Fruit fly (Drosophila melanogaster) whole organism, pupa: ENCODE measurements around the gene IA-2.

Experiments used
- CG13204 ChIP-seq: fragments of 200-800 bp; sonication (Bioruptor generic); optimal IDR thresholded peaks from 2 replicates; lab custom pipeline; 2018; ENCODE audit warnings: missing biosample characterization, mild to moderate bottlenecking, missing genetic modification characterization, moderate library complexity
- CG15710 ChIP-seq: fragments of 200-800 bp; sonication (Bioruptor generic); optimal IDR thresholded peaks from 2 replicates; lab custom pipeline; 2018; ENCODE audit warnings: missing biosample characterization, mild to moderate bottlenecking, missing genetic modification characterization, moderate library complexity
- CG17806 ChIP-seq: fragments of 200-800 bp; sonication (Bioruptor generic); optimal IDR thresholded peaks from 2 replicates; lab custom pipeline; 2018; ENCODE audit warnings: missing biosample characterization, mild to moderate bottlenecking, missing genetic modification characterization, moderate library complexity
- CG32121 ChIP-seq: fragments of 200-800 bp; sonication (Bioruptor generic); IDR thresholded peaks from 2 replicates; pipeline ENCODE4 v1.3.6; 2022; ENCODE audit warnings: missing biosample characterization, missing genetic modification characterization
- CG34367 ChIP-seq: fragments of 200-800 bp; sonication (Bioruptor generic); optimal IDR thresholded peaks from 2 replicates; lab custom pipeline; 2018; ENCODE audit warnings: missing biosample characterization, mild to moderate bottlenecking, missing genetic modification characterization
- CG4496 ChIP-seq: fragments of 200-800 bp; sonication (Bioruptor generic); IDR thresholded peaks from 3 replicates; pipeline ENCODE4 v1.3.6; 2022; ENCODE audit warnings: missing biosample characterization, missing genetic modification characterization
- CG8159 ChIP-seq: fragments of 200-800 bp; sonication (Bioruptor generic); optimal IDR thresholded peaks from 3 replicates; lab custom pipeline; 2018; ENCODE audit warnings: missing biosample characterization, mild to moderate bottlenecking, missing genetic modification characterization, moderate library complexity
- CG8301 ChIP-seq: fragments of 200-800 bp; sonication (Bioruptor generic); optimal IDR thresholded peaks from 2 replicates; lab custom pipeline; 2018; ENCODE audit warnings: missing biosample characterization, mild to moderate bottlenecking, missing genetic modification characterization
- D1 ChIP-seq: fragments of 200-800 bp; sonication (Bioruptor generic); optimal IDR thresholded peaks from 2 replicates; lab custom pipeline; 2018; ENCODE audit warnings: missing biosample characterization, mild to moderate bottlenecking, missing genetic modification characterization, moderate library complexity
- Ets98B ChIP-seq: fragments of 200-800 bp; sonication (Bioruptor generic); IDR thresholded peaks from 2 replicates; pipeline ENCODE4 v1.3.6; 2022; ENCODE audit warnings: missing biosample characterization, missing genetic modification characterization
- Pif1A ChIP-seq: fragments of 200-800 bp; sonication (Bioruptor generic); optimal IDR thresholded peaks from 3 replicates; lab custom pipeline; 2016; ENCODE audit warnings: missing biosample characterization, missing genetic modification characterization
- gl ChIP-seq: fragments of 200-800 bp; sonication (Bioruptor generic); optimal IDR thresholded peaks from 2 replicates; lab custom pipeline; 2018; ENCODE audit warnings: missing biosample characterization, mild to moderate bottlenecking, missing genetic modification characterization
- rn ChIP-seq: fragments of 200-800 bp; sonication (Bioruptor generic); IDR thresholded peaks from 2 replicates; pipeline ENCODE4 v1.3.6; 2022; ENCODE audit warnings: missing biosample characterization, missing genetic modification characterization

DNA sequence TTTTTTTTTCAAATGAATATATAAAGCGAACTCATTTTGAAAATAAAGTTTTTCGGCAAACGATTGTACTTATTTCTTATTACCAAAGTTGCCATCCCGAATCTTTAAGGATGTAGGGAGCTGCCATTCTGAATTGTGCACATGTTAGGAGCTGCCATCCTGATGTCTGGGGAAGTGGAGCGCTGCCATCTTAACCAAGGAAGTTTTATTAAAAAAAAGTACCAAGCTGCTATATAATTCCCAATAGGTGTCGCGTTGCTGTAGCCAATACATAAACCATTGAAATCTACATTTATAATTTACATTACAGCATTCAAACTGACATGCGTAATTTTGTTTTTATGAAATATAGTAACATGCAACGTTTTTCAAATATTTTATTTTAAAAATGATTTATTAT, 41.3 kb downstream of the IA-2 start:
- no peak for TF ChIP-seq Pif1A (GFP tag; lab: Kevin White, UChicago)
- TF ChIP-seq CG15710: no peak
- no peak for TF ChIP-seq CG17806
- no peak for TF ChIP-seq rn
- no peak for TF ChIP-seq CG34367 (tag; lab: Kevin White, UChicago)
- no peak for TF ChIP-seq gl
- no peak for TF ChIP-seq CG8301
- no peak for TF ChIP-seq CG8159
- no peak for TF ChIP-seq CG4496 (GFP tag; lab: Robert Waterston, UW)
- no peak for TF ChIP-seq Ets98B
- TF ChIP-seq CG32121 (GFP tag; lab: Robert Waterston, UW): no peak
- TF ChIP-seq CG13204: no peak
- TF ChIP-seq D1: no peak
